Worm (Caenorhabditis elegans): ENCODE data around the gene laat-1.

ce11 chrII:188967-189366, 48.7 kb downstream of the laat-1 start, which contains the start of gene T01D1.5:
- TF ChIP-seq hpl-2 (GFP tag; optimal IDR thresholded peaks at IDR 0.05) = no peak
- TF ChIP-seq mef-2 (tag; optimal IDR thresholded peaks at IDR 0.05) = no peak
- no peak for TF ChIP-seq alr-1 (tag; optimal IDR thresholded peaks at IDR 0.05; ENCODE audit: borderline replicate concordance)
- no peak for TF ChIP-seq mep-1 (tag; optimal IDR thresholded peaks at IDR 0.05)
- no peak for TF ChIP-seq vab-15 (tag; optimal IDR thresholded peaks at IDR 0.05)
- no peak for TF ChIP-seq nhr-12 (tag; optimal IDR thresholded peaks at IDR 0.05)
- TF ChIP-seq tbx-2 (tag; optimal IDR thresholded peaks at IDR 0.05) = no peak
- no peak for TF ChIP-seq lin-13 (GFP tag; optimal IDR thresholded peaks at IDR 0.05)

All from whole organism, L1 larva.